Worm (Caenorhabditis elegans): ENCODE measurements around the gene C33F10.12.
"Not testable (repeated sequence)": the region's sequence is repeated elsewhere in the genome, so short reads cannot be mapped to it uniquely, and the experiment has no call there.

Gene C33F10.12

DNA sequence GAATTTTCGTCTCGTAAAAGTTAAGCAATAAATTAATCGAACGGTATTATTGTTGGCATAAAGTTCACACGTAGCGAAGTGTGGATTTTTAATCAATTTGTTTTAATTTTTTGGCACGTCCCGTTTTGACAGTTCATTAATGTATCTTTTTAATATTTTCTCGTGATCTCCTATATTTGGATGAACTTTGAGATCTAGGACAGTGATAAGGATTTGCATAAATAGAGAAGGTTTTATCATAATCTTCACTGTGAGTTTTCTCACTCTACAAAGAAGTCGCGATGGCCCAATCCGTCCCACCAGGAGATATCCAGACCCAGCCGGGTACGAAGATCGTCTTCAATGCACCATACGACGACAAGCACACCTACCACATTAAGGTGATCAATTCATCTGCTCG, 12.4 kb downstream of the C33F10.12 start, which contains the start of the genes C33F10.8 and msp-40:
TSS of gene C33F10.8 (minus strand) at position 101 of the 400 bp plus-strand sequence.
TSS of gene msp-40 (plus strand) at position 282 of the 400 bp plus-strand sequence.
- not testable (repeated sequence) for TF ChIP-seq ZK546.5 (tag; optimal IDR thresholded peaks at IDR 0.05); fkh-10 (GFP tag; optimal IDR thresholded peaks at IDR 0.05); zag-1 (tag; optimal IDR thresholded peaks at IDR 0.05)

- no peak for TF ChIP-seq egl-27 (tag; optimal IDR thresholded peaks at IDR 0.05)
- TF ChIP-seq nfya-1 (tag; optimal IDR thresholded peaks at IDR 0.05; ENCODE audit: insufficient read depth): no peak
- no peak for TF ChIP-seq tbx-2 (tag; optimal IDR thresholded peaks at IDR 0.05)
- TF ChIP-seq nhr-11 (tag; optimal IDR thresholded peaks at IDR 0.05): no peak
- TF ChIP-seq aly-2 (tag; optimal IDR thresholded peaks at IDR 0.05): no peak
- no peak for TF ChIP-seq R02D3.7 (tag; optimal IDR thresholded peaks at IDR 0.05)
- TF ChIP-seq ceh-9 (tag; optimal IDR thresholded peaks at IDR 0.05): no peak
- TF ChIP-seq ztf-11 (tag; optimal IDR thresholded peaks at IDR 0.05): no peak
These were observed 14.9 kb downstream of the C33F10.12 start for ce11 chrII:4822610-4823009.

- TF ChIP-seq pha-4 (tag; optimal IDR thresholded peaks at IDR 0.05): no peak
- TF ChIP-seq snpc-4 (tag; optimal IDR thresholded peaks at IDR 0.05): no peak
- TF ChIP-seq fos-1 (tag; optimal IDR thresholded peaks at IDR 0.05): no peak
- no peak for TF ChIP-seq lin-15B (tag; optimal IDR thresholded peaks at IDR 0.05)
- TF ChIP-seq mml-1 (tag; optimal IDR thresholded peaks at IDR 0.05): no peak
- no peak for TF ChIP-seq ZK546.5 (tag; optimal IDR thresholded peaks at IDR 0.05)
- no peak for TF ChIP-seq nhr-12 (tag; optimal IDR thresholded peaks at IDR 0.05)
- no peak for TF ChIP-seq hmg-11 (tag; optimal IDR thresholded peaks at IDR 0.05)
- peak in 1 of 3 experiments; percentile 10 for TF ChIP-seq elt-3 (tag; optimal IDR thresholded peaks at IDR 0.05)
- peak; percentile 66 for TF ChIP-seq nhr-23 (tag; optimal IDR thresholded peaks at IDR 0.05)
- TF ChIP-seq nfya-1 (tag; optimal IDR thresholded peaks at IDR 0.05; ENCODE audit: insufficient read depth): no peak
- no peak for TF ChIP-seq nhr-76 (tag; optimal IDR thresholded peaks at IDR 0.05)
- TF ChIP-seq nhr-237 (tag; optimal IDR thresholded peaks at IDR 0.05): no peak
- TF ChIP-seq elt-1 (tag; optimal IDR thresholded peaks at IDR 0.05): no peak
- TF ChIP-seq eor-1 (tag; optimal IDR thresholded peaks at IDR 0.05): no peak
- TF ChIP-seq pqm-1 (tag; optimal IDR thresholded peaks at IDR 0.05): no peak
- TF ChIP-seq ama-1 (optimal IDR thresholded peaks at IDR 0.05): no peak
- peak; percentile 43 for TF ChIP-seq nhr-25 (tag; optimal IDR thresholded peaks at IDR 0.05)
- peak; percentile 16 for TF ChIP-seq nhr-43 (tag; optimal IDR thresholded peaks at IDR 0.05; ENCODE audit: poor library complexity, severe bottlenecking)
- TF ChIP-seq mdl-1 (tag; optimal IDR thresholded peaks at IDR 0.05): no peak
- TF ChIP-seq egl-27 (tag; optimal IDR thresholded peaks at IDR 0.05): no peak
- TF ChIP-seq fkh-2 (tag; optimal IDR thresholded peaks at IDR 0.05): no peak
- no peak for TF ChIP-seq sea-2 (GFP tag; optimal IDR thresholded peaks at IDR 0.05)
- TF ChIP-seq daf-12 (tag; optimal IDR thresholded peaks at IDR 0.05): no peak
- no peak for TF ChIP-seq ceh-28 (tag; optimal IDR thresholded peaks at IDR 0.05)
These were observed 15.8 kb downstream of the C33F10.12 start, which contains the start of gene lact-5 for ce11 chrII:4821739-4822138. Gene lact-5 (minus strand): TSS chrII:4821739.

- no peak for TF ChIP-seq unc-39 (tag; optimal IDR thresholded peaks at IDR 0.05)
- no peak for TF ChIP-seq nhr-28 (tag; optimal IDR thresholded peaks at IDR 0.05)
- no peak for TF ChIP-seq snpc-4 (tag; optimal IDR thresholded peaks at IDR 0.05)
- no peak for TF ChIP-seq pha-4 (tag; optimal IDR thresholded peaks at IDR 0.05)
- TF ChIP-seq nhr-67 (tag; optimal IDR thresholded peaks at IDR 0.05): no peak
- no peak for TF ChIP-seq ztf-4 (tag; optimal IDR thresholded peaks at IDR 0.05)
- TF ChIP-seq elt-3 (tag; optimal IDR thresholded peaks at IDR 0.05): no peak
These were observed 18.8 kb downstream of the C33F10.12 start for ce11 chrII:4818780-4819179.

DNA sequence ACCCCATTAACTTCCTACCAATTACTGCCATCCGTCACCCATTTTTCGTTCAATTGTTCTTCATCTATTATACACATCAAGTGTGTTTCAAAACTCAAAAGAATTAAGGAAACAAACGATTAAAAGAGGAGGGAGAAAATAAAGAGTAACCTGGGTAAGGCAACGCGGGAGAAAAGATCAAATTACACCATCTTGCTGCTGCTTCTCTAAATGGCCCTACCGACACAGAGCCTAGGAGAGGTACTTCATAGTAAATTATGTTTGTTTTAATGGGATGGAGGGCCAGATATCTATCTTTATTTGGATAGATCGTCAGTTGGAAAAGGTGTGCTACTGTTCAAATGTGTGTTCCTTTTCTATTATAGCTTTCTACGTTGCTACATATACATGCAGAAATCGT, 22.2 kb downstream of the C33F10.12 start:
- TF ChIP-seq zag-1 (tag; optimal IDR thresholded peaks at IDR 0.05) (no peak), mdl-1 (tag; optimal IDR thresholded peaks at IDR 0.05) (no peak), unc-39 (tag; optimal IDR thresholded peaks at IDR 0.05) (no peak), elt-1 (tag; optimal IDR thresholded peaks at IDR 0.05) (no peak), daf-12 (tag; optimal IDR thresholded peaks at IDR 0.05) (no peak), nhr-43 (tag; optimal IDR thresholded peaks at IDR 0.05; ENCODE audit: poor library complexity, severe bottlenecking) (no peak), ceh-82 (tag; optimal IDR thresholded peaks at IDR 0.05) (no peak)
